Worm (Caenorhabditis elegans) whole organism, L4/young adult: ENCODE results near the gene Y70C5A.2.

Source experiments
- dao-5 ChIP-seq: sonication (generic microtip); optimal IDR thresholded peaks from 2 replicates; lab custom pipeline; 2016; ENCODE audit warnings: missing genotype, missing genetic modification characterization, moderate library complexity, missing compliant biosample characterization
- him-1 ChIP-seq: sonication (generic microtip); optimal IDR thresholded peaks from 2 replicates; lab custom pipeline; 2016; ENCODE audit warnings: missing genotype, missing genetic modification reagents, missing genetic modification characterization, missing compliant biosample characterization

- TF ChIP-seq him-1 (tag; lab: Kevin White, UChicago) (no peak), dao-5 (tag; lab: Kevin White, UChicago) (no peak)
These were observed 42.0 kb downstream of the Y70C5A.2 start for ce11 chrV:16581061-16581460.
